Worm (Caenorhabditis elegans): ENCODE results near the gene srh-185.
"Not testable (repeated sequence)": the region's sequence is repeated elsewhere in the genome, so short reads cannot be mapped to it uniquely, and the experiment has no call there.

srh-185 gene

ce11 chrV:3088768-3089167 is 22.7 kb downstream of the srh-185 start, which contains the start of gene acs-21:
TSS of gene acs-21 (plus strand) at chrV:3089068.
- TF ChIP-seq snpc-4 (tag; optimal IDR thresholded peaks at IDR 0.05), result no peak
- TF ChIP-seq nhr-12 (tag; optimal IDR thresholded peaks at IDR 0.05), result no peak
- no peak for TF ChIP-seq ceh-88 (GFP tag; IDR thresholded peaks at IDR 0.05)
- no peak for TF ChIP-seq nhr-19 (GFP tag; conservative IDR thresholded peaks at IDR 0.05)
- TF ChIP-seq egl-27 (tag; optimal IDR thresholded peaks at IDR 0.05), result no peak
- TF ChIP-seq fkh-4 (tag; optimal IDR thresholded peaks at IDR 0.05; ENCODE audit: borderline replicate concordance), result no peak

- TF ChIP-seq nhr-71 (tag; optimal IDR thresholded peaks at IDR 0.05) (peak; percentile 32), unc-30 (tag; optimal IDR thresholded peaks at IDR 0.05) (no peak), sox-4 (tag; optimal IDR thresholded peaks at IDR 0.05) (no peak), efl-1 (optimal IDR thresholded peaks at IDR 0.05) (peak; percentile 39 to 51), efl-1 (GFP tag; optimal IDR thresholded peaks at IDR 0.05 in 1 of 2) (peak in 1 of 2 experiments; percentile 3), ceh-82 (tag; optimal IDR thresholded peaks at IDR 0.05) (peak in 1 of 3 experiments; percentile 7), nhr-12 (tag; optimal IDR thresholded peaks at IDR 0.05) (no peak), efl-3 (GFP tag; optimal IDR thresholded peaks at IDR 0.05) (no peak), lin-35 (GFP tag; optimal IDR thresholded peaks at IDR 0.05) (peak in 1 of 2 experiments; percentile 17), nhr-85 (tag) (peak; percentile 54), mep-1 (tag; optimal IDR thresholded peaks at IDR 0.05) (peak; percentile 8), nhr-20 (tag; optimal IDR thresholded peaks at IDR 0.05) (peak; percentile 23), lin-15B (tag; optimal IDR thresholded peaks at IDR 0.05) (no peak), lin-13 (GFP tag; optimal IDR thresholded peaks at IDR 0.05) (no peak), xbp-1 (tag; optimal IDR thresholded peaks at IDR 0.05) (no peak), C34B4.2 (tag; optimal IDR thresholded peaks at IDR 0.05) (no peak), blmp-1 (tag; optimal IDR thresholded peaks at IDR 0.05) (no peak), C04F5.9 (tag; optimal IDR thresholded peaks at IDR 0.05) (no peak), hlh-4 (tag; optimal IDR thresholded peaks at IDR 0.05) (no peak), ces-1 (GFP tag; optimal IDR thresholded peaks at IDR 0.05) (no peak), sup-37 (GFP tag; optimal IDR thresholded peaks at IDR 0.05) (no peak), nhr-237 (tag; optimal IDR thresholded peaks at IDR 0.05) (no peak), Y116A8C.19 (tag; optimal IDR thresholded peaks at IDR 0.05; ENCODE audit: borderline replicate concordance) (no peak), pax-3 (tag; optimal IDR thresholded peaks at IDR 0.05) (no peak), ztf-4 (tag; optimal IDR thresholded peaks at IDR 0.05) (no peak), dpl-1 (GFP tag; optimal IDR thresholded peaks at IDR 0.05) (peak in 2 of 3 experiments; percentile 6 to 14), unc-86 (tag; optimal IDR thresholded peaks at IDR 0.05) (no peak), swsn-7 (tag; optimal IDR thresholded peaks at IDR 0.05) (no peak), fkh-10 (GFP tag; optimal IDR thresholded peaks at IDR 0.05) (no peak)
Observed at ce11 chrV:3094351-3094750, 28.3 kb downstream of the srh-185 start, which contains the start of gene cyp-33C9. TSS of gene cyp-33C9 (minus strand) at chrV:3094561.

- no peak for TF ChIP-seq xbp-1 (tag; optimal IDR thresholded peaks at IDR 0.05)
- no peak for TF ChIP-seq ceh-82 (tag; optimal IDR thresholded peaks at IDR 0.05)
- TF ChIP-seq elt-2 (tag; optimal IDR thresholded peaks at IDR 0.05), result no peak
- TF ChIP-seq egl-13 (tag; optimal IDR thresholded peaks at IDR 0.05), result no peak
- TF ChIP-seq mep-1 (tag; optimal IDR thresholded peaks at IDR 0.05), result no peak
Observed at ce11 chrV:3100527-3100926, 34.5 kb downstream of the srh-185 start.

ce11 chrV:3102049-3102448 is 36.0 kb downstream of the srh-185 start, which contains the start of gene Y73C8C.4:
TSS of gene Y73C8C.4 (minus strand) at chrV:3102149.
- TF ChIP-seq ztf-11 (tag; optimal IDR thresholded peaks at IDR 0.05); snu-23 (GFP tag; optimal IDR thresholded peaks at IDR 0.05); nhr-12 (tag; optimal IDR thresholded peaks at IDR 0.05): not testable (repeated sequence)
